Worm (Caenorhabditis elegans) whole organism, L4 larva: ENCODE results near the gene glt-5.

Source experiments
- F37D6.2 ChIP-seq: sonication (generic microtip); optimal IDR thresholded peaks from 2 replicates; lab custom pipeline; 2016; ENCODE audit warnings: mild to moderate bottlenecking, missing genetic modification characterization, missing compliant biosample characterization
- T20F7.1 ChIP-seq: fragments of 200-800 bp; sonication (Bioruptor generic); optimal IDR thresholded peaks from 2 replicates; lab custom pipeline; 2018; ENCODE audit warnings: mild to moderate bottlenecking, missing genetic modification characterization, missing compliant biosample characterization
- T26A8.4 ChIP-seq: fragments of 200-800 bp; sonication (Bioruptor generic); IDR thresholded peaks from 2 replicates; pipeline ENCODE4 v1.3.6; 2022; ENCODE audit warnings: missing genetic modification characterization, missing compliant biosample characterization
- Y48G9A.11 ChIP-seq: fragments of 200-800 bp; sonication (Bioruptor generic); IDR thresholded peaks from 2 replicates; pipeline ENCODE4 v1.3.6; 2022; ENCODE audit warnings: missing genetic modification reagents, missing genetic modification characterization, missing compliant biosample characterization
- Y5F2A.4 ChIP-seq: fragments of 200-800 bp; sonication (Bioruptor generic); optimal IDR thresholded peaks from 2 replicates; lab custom pipeline; 2018; ENCODE audit warnings: mild to moderate bottlenecking, missing genetic modification characterization, missing compliant biosample characterization
- Y75B8A.6 ChIP-seq: fragments of 200-800 bp; sonication (Bioruptor generic); IDR thresholded peaks from 2 replicates; pipeline ENCODE4 v1.3.6; 2022; ENCODE audit warnings: missing genetic modification reagents, missing genetic modification characterization, missing compliant biosample characterization
- aha-1 ChIP-seq: fragments of 150-350 bp; peaks from one replicate; lab custom pipeline; 2014; ENCODE audit warnings: missing biosample characterization, missing genetic modification characterization
- ceh-20 ChIP-seq: fragments of 200-800 bp; sonication (Bioruptor generic); IDR thresholded peaks from 2 replicates; pipeline ENCODE4 v1.3.6; 2022; ENCODE audit warnings: missing genetic modification reagents, missing genetic modification characterization, missing compliant biosample characterization
- ceh-62 ChIP-seq: sonication (generic microtip); optimal IDR thresholded peaks from 2 replicates; lab custom pipeline; 2017; ENCODE audit warnings: missing biosample characterization, missing genetic modification characterization
- cey-2 ChIP-seq: sonication (generic microtip); optimal IDR thresholded peaks from 3 replicates; lab custom pipeline; 2017; ENCODE audit warnings: missing genetic modification characterization, mild to moderate bottlenecking, missing compliant biosample characterization, antibody characterized with exemption, borderline replicate concordance; ENCODE audit not compliant: insufficient read depth
- daf-12 ChIP-seq: fragments of 150-350 bp; optimal IDR thresholded peaks from 2 replicates; lab custom pipeline; 2014; ENCODE audit warnings: missing biosample characterization, missing genetic modification reagents, missing genetic modification characterization
- daf-8 ChIP-seq: fragments of 200-800 bp; sonication (Bioruptor generic); IDR thresholded peaks from 2 replicates; pipeline ENCODE4 v1.3.6; 2022; ENCODE audit warnings: missing genetic modification characterization, missing compliant biosample characterization
- dmd-6 ChIP-seq: fragments of 200-800 bp; sonication (Bioruptor generic); IDR thresholded peaks from 2 replicates; pipeline ENCODE4 v1.3.6; 2022; ENCODE audit warnings: missing genetic modification reagents, missing genetic modification characterization, missing compliant biosample characterization
- dmd-8 ChIP-seq: fragments of 200-800 bp; sonication (Bioruptor generic); IDR thresholded peaks from 2 replicates; pipeline ENCODE4 v1.3.6; 2022; ENCODE audit warnings: missing genetic modification characterization, missing compliant biosample characterization
- dve-1 ChIP-seq: sonication (generic microtip); optimal IDR thresholded peaks from 2 replicates; lab custom pipeline; 2017; ENCODE audit warnings: antibody characterized with exemption, mild to moderate bottlenecking, missing genetic modification characterization, missing compliant biosample characterization; ENCODE audit not compliant: insufficient read depth
- egl-27 ChIP-seq: sonication (generic microtip); optimal IDR thresholded peaks from 3 replicates; lab custom pipeline; 2017; ENCODE audit warnings: missing biosample characterization, missing genetic modification reagents, missing genetic modification characterization
- fkh-10 ChIP-seq: fragments of 150-350 bp; optimal IDR thresholded peaks from 2 replicates; lab custom pipeline; 2014; ENCODE audit warnings: missing biosample characterization, missing genetic modification reagents, missing genetic modification characterization
- fos-1 ChIP-seq: fragments of 150-350 bp; optimal IDR thresholded peaks from 2 replicates; lab custom pipeline; 2014; ENCODE audit warnings: missing biosample characterization, missing genetic modification characterization
- hif-1 ChIP-seq, 2 experiments: sonication (generic microtip); optimal IDR thresholded peaks; 2 replicates each; lab custom pipeline; 2016 to 2017; ENCODE audit warnings: missing compliant biosample characterization in 2 of 2, missing genetic modification characterization in 2 of 2, missing genetic modification reagents in 2 of 2, missing genotype in 2 of 2, mild to moderate bottlenecking in 1 of 2
- hlh-30 ChIP-seq: sonication (generic microtip); optimal IDR thresholded peaks from 2 replicates; lab custom pipeline; 2017; ENCODE audit warnings: antibody characterized with exemption, mild to moderate bottlenecking, missing genetic modification characterization, missing compliant biosample characterization; ENCODE audit not compliant: insufficient read depth
- hmg-1.1 ChIP-seq: fragments of 200-800 bp; sonication (Bioruptor generic); IDR thresholded peaks from 2 replicates; pipeline ENCODE4 v1.3.6; 2022; ENCODE audit warnings: missing genetic modification reagents, missing genetic modification characterization, missing compliant biosample characterization
- jun-1 ChIP-seq: fragments of 150-350 bp; optimal IDR thresholded peaks from 2 replicates; lab custom pipeline; 2014; ENCODE audit warnings: missing biosample characterization, missing genetic modification reagents, missing genetic modification characterization
- lim-7 ChIP-seq: fragments of 200-800 bp; sonication (Bioruptor generic); IDR thresholded peaks from 2 replicates; pipeline ENCODE4 v1.3.6; 2022; ENCODE audit warnings: missing genetic modification characterization, missing compliant biosample characterization
- lin-1 ChIP-seq: fragments of 200-800 bp; sonication (Bioruptor generic); IDR thresholded peaks from 2 replicates; pipeline ENCODE4 v1.3.6; 2022; ENCODE audit warnings: missing genetic modification reagents, missing genetic modification characterization, missing compliant biosample characterization
- lin-38 ChIP-seq: fragments of 200-800 bp; sonication (Bioruptor generic); IDR thresholded peaks from 2 replicates; pipeline ENCODE4 v1.3.6; 2022; ENCODE audit warnings: missing genetic modification reagents, missing genetic modification characterization, missing compliant biosample characterization
- lin-39 ChIP-seq: fragments of 150-350 bp; optimal IDR thresholded peaks from 2 replicates; lab custom pipeline; 2014; ENCODE audit warnings: missing biosample characterization, missing genetic modification reagents, missing genetic modification characterization
- lsy-2 ChIP-seq, 2 experiments: fragments of 150-350 bp in 1 of 2; sonication (generic microtip) in 1 of 2; optimal IDR thresholded peaks; 2 replicates each; lab custom pipeline; 2014 to 2017; ENCODE audit warnings: missing biosample characterization in 2 of 2, missing genetic modification characterization in 2 of 2
- madf-9 ChIP-seq: fragments of 200-800 bp; sonication (Bioruptor generic); conservative IDR thresholded peaks from 2 replicates; pipeline ENCODE4 v1.3.6; 2022; ENCODE audit warnings: missing genetic modification reagents, missing genetic modification characterization, missing compliant biosample characterization
- mdt-29 ChIP-seq: fragments of 200-800 bp; sonication (Bioruptor generic); IDR thresholded peaks from 2 replicates; pipeline ENCODE4 v1.3.6; 2022; ENCODE audit warnings: missing genetic modification reagents, missing genetic modification characterization, missing compliant biosample characterization
- mxl-3 ChIP-seq: fragments of 200-800 bp; sonication (Bioruptor generic); optimal IDR thresholded peaks from 2 replicates; lab custom pipeline; 2018; ENCODE audit warnings: mild to moderate bottlenecking, missing genetic modification characterization, missing compliant biosample characterization
- nhr-10 ChIP-seq: fragments of 150-350 bp; optimal IDR thresholded peaks from 2 replicates; lab custom pipeline; 2014; ENCODE audit warnings: missing biosample characterization, missing genetic modification characterization
- nhr-102 ChIP-seq: sonication (generic microtip); optimal IDR thresholded peaks from 2 replicates; lab custom pipeline; 2016; ENCODE audit warnings: mild to moderate bottlenecking, missing genetic modification characterization, moderate library complexity, missing compliant biosample characterization
- nhr-11 ChIP-seq: fragments of 150-350 bp; optimal IDR thresholded peaks from 2 replicates; lab custom pipeline; 2014; ENCODE audit warnings: missing biosample characterization, missing genetic modification characterization
- nhr-111 ChIP-seq: fragments of 200-800 bp; sonication (Bioruptor generic); optimal IDR thresholded peaks from 2 replicates; lab custom pipeline; 2018; ENCODE audit warnings: mild to moderate bottlenecking, missing genetic modification characterization, missing compliant biosample characterization
- nhr-28 ChIP-seq: fragments of 150-350 bp; optimal IDR thresholded peaks from 2 replicates; lab custom pipeline; 2014; ENCODE audit warnings: missing biosample characterization, missing genetic modification characterization
- nhr-41 ChIP-seq: fragments of 200-800 bp; sonication (Bioruptor generic); IDR thresholded peaks from 2 replicates; pipeline ENCODE4 v1.3.6; 2022; ENCODE audit warnings: missing genetic modification reagents, missing genetic modification characterization, missing compliant biosample characterization
- nhr-76 ChIP-seq: fragments of 150-350 bp; optimal IDR thresholded peaks from 2 replicates; lab custom pipeline; 2014; ENCODE audit warnings: missing biosample characterization, missing genetic modification characterization
- nhr-77 ChIP-seq: fragments of 150-350 bp; optimal IDR thresholded peaks from 2 replicates; lab custom pipeline; 2014; ENCODE audit warnings: missing biosample characterization, missing genetic modification characterization
- php-3 ChIP-seq: fragments of 200-800 bp; sonication (Bioruptor generic); IDR thresholded peaks from 2 replicates; pipeline ENCODE4 v1.3.6; 2022; ENCODE audit warnings: missing genetic modification reagents, missing genetic modification characterization, missing compliant biosample characterization
- set-16 ChIP-seq: fragments of 200-800 bp; sonication (Bioruptor generic); IDR thresholded peaks from 2 replicates; pipeline ENCODE4 v1.3.6; 2022; ENCODE audit warnings: missing genetic modification reagents, missing genetic modification characterization, missing compliant biosample characterization
- skn-1 ChIP-seq: fragments of 150-350 bp; optimal IDR thresholded peaks from 2 replicates; lab custom pipeline; 2014; ENCODE audit warnings: missing biosample characterization, missing genetic modification characterization
- snpc-4 ChIP-seq: fragments of 150-350 bp; optimal IDR thresholded peaks from 2 replicates; lab custom pipeline; 2014; ENCODE audit warnings: missing biosample characterization, missing genetic modification characterization
- spr-1 ChIP-seq: sonication (generic microtip); optimal IDR thresholded peaks from 2 replicates; lab custom pipeline; 2016; ENCODE audit warnings: mild to moderate bottlenecking, missing genetic modification characterization, missing compliant biosample characterization
- tag-97 ChIP-seq: fragments of 200-800 bp; sonication (Bioruptor generic); IDR thresholded peaks from 2 replicates; pipeline ENCODE4 v1.3.6; 2022; ENCODE audit warnings: missing genetic modification characterization, missing compliant biosample characterization
- unc-130 ChIP-seq: sonication (generic microtip); optimal IDR thresholded peaks from 2 replicates; lab custom pipeline; 2016; ENCODE audit warnings: missing genetic modification reagents, missing genetic modification characterization, missing compliant biosample characterization
- vab-7 ChIP-seq: fragments of 200-800 bp; sonication (Bioruptor generic); IDR thresholded peaks from 2 replicates; pipeline ENCODE4 v1.3.6; 2022; ENCODE audit warnings: missing genetic modification reagents, missing genetic modification characterization, missing compliant biosample characterization
- ztf-7 ChIP-seq: fragments of 150-350 bp; optimal IDR thresholded peaks from 2 replicates; lab custom pipeline; 2014; ENCODE audit warnings: missing biosample characterization, missing genetic modification characterization

glt-5 gene

DNA sequence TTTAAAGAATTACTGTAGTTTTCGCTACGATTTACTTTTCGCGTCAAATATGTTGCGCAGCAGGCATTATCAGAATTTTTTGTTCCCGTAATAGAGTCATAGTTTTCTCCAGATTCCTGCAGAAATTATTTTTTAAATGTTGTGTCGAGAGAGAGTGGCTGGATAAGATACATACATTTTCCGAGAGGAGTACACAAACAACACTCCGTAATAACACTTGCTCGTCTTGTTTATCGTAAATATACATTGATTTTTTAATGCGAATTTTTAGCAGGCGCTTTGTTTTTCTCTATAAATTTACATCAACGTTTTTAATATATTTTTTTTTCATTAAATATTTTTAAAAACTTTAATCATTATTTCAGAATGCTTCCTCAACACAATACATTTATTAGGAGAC lies 39.7 kb downstream of the glt-5 start, which contains the start of gene taf-8 (continued):
- no peak for TF ChIP-seq F37D6.2 (tag; lab: Kevin White, UChicago)
- TF ChIP-seq lin-38 (GFP tag; lab: Robert Waterston, UW), result no peak
- TF ChIP-seq lin-39 (tag; lab: Kevin White, UChicago), result no peak
- TF ChIP-seq hif-1 (tag; optimal IDR thresholded peaks at IDR 0.05; lab: Kevin White, UChicago), result no peak
- no peak for TF ChIP-seq daf-12
- TF ChIP-seq nhr-76 (tag; lab: Kevin White, UChicago), result no peak
- no peak for TF ChIP-seq dmd-8 (GFP tag; lab: Robert Waterston, UW)
- peak; percentile 78 for TF ChIP-seq aha-1
- no peak for TF ChIP-seq mdt-29 (GFP tag; lab: Robert Waterston, UW)
- TF ChIP-seq hmg-1.1 (GFP tag; lab: Robert Waterston, UW), result no peak
- no peak for TF ChIP-seq madf-9
- TF ChIP-seq ceh-20 (GFP tag; lab: Robert Waterston, UW), result no peak
- TF ChIP-seq ceh-62, result no peak
- TF ChIP-seq nhr-11 (tag; lab: Kevin White, UChicago), result peak; percentile 21
- TF ChIP-seq Y5F2A.4 (GFP tag; lab: Kevin White, UChicago), result no peak
- TF ChIP-seq T20F7.1, result peak; percentile 97
- no peak for TF ChIP-seq set-16 (GFP tag; lab: Robert Waterston, UW)
- TF ChIP-seq hlh-30 (tag; lab: Kevin White, UChicago), result no peak
- TF ChIP-seq nhr-111 (GFP tag; lab: Kevin White, UChicago), result no peak
- no peak for TF ChIP-seq spr-1
- TF ChIP-seq daf-8 (GFP tag; lab: Robert Waterston, UW), result no peak
- TF ChIP-seq tag-97 (GFP tag; lab: Robert Waterston, UW), result no peak
- TF ChIP-seq php-3 (GFP tag; lab: Robert Waterston, UW), result no peak
- no peak for TF ChIP-seq mxl-3 (GFP tag; lab: Kevin White, UChicago)
- TF ChIP-seq egl-27 (tag; lab: Kevin White, UChicago), result no peak
- TF ChIP-seq unc-130, result no peak
- no peak for TF ChIP-seq nhr-41 (GFP tag; lab: Robert Waterston, UW)
- no peak for TF ChIP-seq jun-1
- TF ChIP-seq dve-1 (tag; lab: Kevin White, UChicago), result no peak
- TF ChIP-seq nhr-28 (tag; lab: Kevin White, UChicago), result peak; percentile 9
- TF ChIP-seq T26A8.4, result no peak
- peak; percentile 98 for TF ChIP-seq Y48G9A.11 (GFP tag; lab: Robert Waterston, UW)
- no peak for TF ChIP-seq Y75B8A.6
- no peak for TF ChIP-seq nhr-102 (tag; lab: Kevin White, UChicago)
- peak in 1 of 2 experiments; percentile 82 for TF ChIP-seq lsy-2 (tag; optimal IDR thresholded peaks at IDR 0.05; lab: Kevin White, UChicago)
- TF ChIP-seq snpc-4 (tag; lab: Kevin White, UChicago), result no peak
- no peak for TF ChIP-seq dmd-6 (GFP tag; lab: Robert Waterston, UW)
- no peak for TF ChIP-seq lim-7 (GFP tag; lab: Robert Waterston, UW)
- no peak for TF ChIP-seq ztf-7 (tag; lab: Kevin White, UChicago)
- no peak for TF ChIP-seq skn-1 (tag; lab: Kevin White, UChicago)
- no peak for TF ChIP-seq nhr-10
- no peak for TF ChIP-seq fos-1 (tag; lab: Kevin White, UChicago)
- no peak for TF ChIP-seq nhr-77
- peak; percentile 26 for TF ChIP-seq fkh-10
- TF ChIP-seq lin-1 (GFP tag; lab: Robert Waterston, UW), result no peak
- no peak for TF ChIP-seq cey-2 (tag; lab: Kevin White, UChicago)
- no peak for TF ChIP-seq vab-7
- TF ChIP-seq, all 104 proteins: peak for 12
